Fruit fly (Drosophila melanogaster): ENCODE results near the gene Cmpk.

Cmpk gene

dm6 chr3R:26012801-26013663 lies 42.2 kb downstream of the Cmpk start (continued):
- TF ChIP-seq gro (GFP tag; optimal IDR thresholded peaks at IDR 0.05) (no peak), Aef1 (GFP tag; IDR thresholded peaks at IDR 0.05) (no peak), CG17912 (GFP tag; optimal IDR thresholded peaks at IDR 0.05) (no peak), CG12071 (GFP tag; optimal IDR thresholded peaks at IDR 0.05) (no peak), slp2 (GFP tag; optimal IDR thresholded peaks at IDR 0.05) (no peak), Bteb2 (GFP tag; optimal IDR thresholded peaks at IDR 0.05) (no peak), br (optimal IDR thresholded peaks at IDR 0.05) (no peak), bowl (GFP tag; IDR thresholded peaks at IDR 0.05) (no peak), kni (GFP tag; optimal IDR thresholded peaks at IDR 0.05) (peak; percentile 98), CG4707 (GFP tag; optimal IDR thresholded peaks at IDR 0.05) (no peak), CG10462 (GFP tag; optimal IDR thresholded peaks at IDR 0.05) (no peak), fd64A (GFP tag; optimal IDR thresholded peaks at IDR 0.05) (no peak), Dip3 (GFP tag; optimal IDR thresholded peaks at IDR 0.05) (no peak), vfl (GFP tag; optimal IDR thresholded peaks at IDR 0.05) (no peak), trem (tag; optimal IDR thresholded peaks at IDR 0.05) (peak; percentile 47), HLH4C (GFP tag; IDR thresholded peaks at IDR 0.05; ENCODE audit: partially characterized antibody) (no peak), fd96Cb (tag; optimal IDR thresholded peaks at IDR 0.05) (peak; percentile 51), Hey (tag; optimal IDR thresholded peaks at IDR 0.05) (no peak), CG13775 (GFP tag; optimal IDR thresholded peaks at IDR 0.05) (no peak), Fer3 (tag; optimal IDR thresholded peaks at IDR 0.05) (no peak), CG12155 (GFP tag; optimal IDR thresholded peaks at IDR 0.05) (no peak), Atf-2 (GFP tag; optimal IDR thresholded peaks at IDR 0.05) (no peak), ci (GFP tag; IDR thresholded peaks at IDR 0.05) (no peak), exex (tag; optimal IDR thresholded peaks at IDR 0.05) (no peak), caup (GFP tag; optimal IDR thresholded peaks at IDR 0.05; ENCODE audit: severe bottlenecking) (no peak), bsh (GFP tag; optimal IDR thresholded peaks at IDR 0.05) (peak in 1 of 2 experiments; percentile 87), CG13287 (GFP tag; IDR thresholded peaks at IDR 0.05; ENCODE audit: partially characterized antibody) (no peak), Optix (GFP tag; IDR thresholded peaks at IDR 0.05) (no peak), mam (GFP tag; optimal IDR thresholded peaks at IDR 0.05) (no peak), bbx (GFP tag; IDR thresholded peaks at IDR 0.05; ENCODE audit: partially characterized antibody) (no peak), nerfin-1 (tag; optimal IDR thresholded peaks at IDR 0.05) (peak; percentile 41), CG2116 (GFP tag; optimal IDR thresholded peaks at IDR 0.05) (no peak), CG30020 (tag; optimal IDR thresholded peaks at IDR 0.05) (peak; percentile 24), CG4424 (GFP tag; optimal IDR thresholded peaks at IDR 0.05) (peak; percentile 21), disco-r (GFP tag; optimal IDR thresholded peaks at IDR 0.05) (no peak), CG30431 (GFP tag; optimal IDR thresholded peaks at IDR 0.05) (no peak), CG8290 (GFP tag; optimal IDR thresholded peaks at IDR 0.05) (no peak), CG8290 (tag; optimal IDR thresholded peaks at IDR 0.05) (no peak), Six4 (GFP tag; optimal IDR thresholded peaks at IDR 0.05) (no peak), Hr39 (optimal IDR thresholded peaks at IDR 0.05) (no peak), CG17385 (GFP tag; optimal IDR thresholded peaks at IDR 0.05) (peak; percentile 12), sr (GFP tag; IDR thresholded peaks at IDR 0.05) (no peak), HmgZ (tag; optimal IDR thresholded peaks at IDR 0.05) (no peak), CG18262 (tag; optimal IDR thresholded peaks at IDR 0.05) (peak; percentile 85), CG2202 (tag; optimal IDR thresholded peaks at IDR 0.05) (peak; percentile 54), Lpt (GFP tag; optimal IDR thresholded peaks at IDR 0.05) (no peak), B-H2 (GFP tag; optimal IDR thresholded peaks at IDR 0.05) (no peak), rib (GFP tag; IDR thresholded peaks at IDR 0.05) (no peak), CG14441 (GFP tag; IDR thresholded peaks at IDR 0.05) (no peak), ATbp (GFP tag; optimal IDR thresholded peaks at IDR 0.05) (no peak), trh (GFP tag; optimal IDR thresholded peaks at IDR 0.05) (no peak)

Data from whole organism, embryonic.